Fruit fly (Drosophila melanogaster) whole organism, embryonic: ENCODE measurements around the gene CG14277.

Source experiments
- Abd-B ChIP-seq: fragments of 200-800 bp; sonication (Bioruptor generic); optimal IDR thresholded peaks from 2 replicates; lab custom pipeline; 2018; ENCODE audit warnings: missing biosample characterization, mild to moderate bottlenecking, missing genetic modification characterization, moderate library complexity
- B-H2 ChIP-seq: fragments of 200-800 bp; sonication (Bioruptor generic); optimal IDR thresholded peaks from 2 replicates; lab custom pipeline; 2018; ENCODE audit warnings: missing biosample characterization, mild to moderate bottlenecking, missing genetic modification characterization
- CG10431 ChIP-seq: fragments of 200-800 bp; sonication (Bioruptor generic); optimal IDR thresholded peaks from 3 replicates; lab custom pipeline; 2018; ENCODE audit warnings: missing biosample characterization, mild to moderate bottlenecking, missing genetic modification characterization
- CG11093 ChIP-seq: fragments of 200-800 bp; sonication (Bioruptor generic); IDR thresholded peaks from 3 replicates; pipeline ENCODE4 v1.3.6; 2022; ENCODE audit warnings: missing biosample characterization, missing genetic modification characterization
- CG12219 ChIP-seq: fragments of 200-800 bp; sonication (Bioruptor generic); optimal IDR thresholded peaks from 3 replicates; lab custom pipeline; 2018; ENCODE audit warnings: missing biosample characterization, mild to moderate bottlenecking, missing genetic modification characterization
- CG12236 ChIP-seq: fragments of 200-800 bp; sonication (Bioruptor generic); optimal IDR thresholded peaks from 2 replicates; lab custom pipeline; 2016; ENCODE audit warnings: missing biosample characterization, missing genetic modification characterization
- CG12744 ChIP-seq: fragments of 200-800 bp; sonication (Bioruptor generic); optimal IDR thresholded peaks from 2 replicates; lab custom pipeline; 2016; ENCODE audit warnings: missing biosample characterization, missing genetic modification characterization
- CG12769 ChIP-seq: fragments of 200-800 bp; sonication (Bioruptor generic); optimal IDR thresholded peaks from 2 replicates; lab custom pipeline; 2019; ENCODE audit warnings: missing biosample characterization, mild to moderate bottlenecking, missing genetic modification characterization, moderate library complexity
- CG14014 ChIP-seq: fragments of 200-800 bp; sonication (Bioruptor generic); IDR thresholded peaks from 2 replicates; pipeline ENCODE4 v1.3.6; 2022; ENCODE audit warnings: missing biosample characterization, missing genetic modification characterization
- CG15601 ChIP-seq: fragments of 200-800 bp; sonication (Bioruptor generic); optimal IDR thresholded peaks from 3 replicates; lab custom pipeline; 2019; ENCODE audit warnings: missing biosample characterization, mild to moderate bottlenecking, missing genetic modification characterization, moderate library complexity
- CG1603 ChIP-seq: fragments of 200-800 bp; sonication (Bioruptor generic); optimal IDR thresholded peaks from 2 replicates; lab custom pipeline; 2019; ENCODE audit warnings: missing biosample characterization, mild to moderate bottlenecking, missing genetic modification characterization, moderate library complexity
- CG16863 ChIP-seq: fragments of 200-800 bp; sonication (Bioruptor generic); optimal IDR thresholded peaks from 3 replicates; lab custom pipeline; 2016; ENCODE audit warnings: missing biosample characterization, missing genetic modification characterization
- CG17328 ChIP-seq: fragments of 200-800 bp; sonication (Bioruptor generic); IDR thresholded peaks from 2 replicates; pipeline ENCODE4 v1.3.6; 2022; ENCODE audit warnings: missing biosample characterization, missing genetic modification characterization
- CG17568 ChIP-seq: fragments of 200-800 bp; sonication (Bioruptor generic); optimal IDR thresholded peaks from 2 replicates; lab custom pipeline; 2018; ENCODE audit warnings: missing biosample characterization, mild to moderate bottlenecking, missing genetic modification characterization, moderate library complexity
- CG18599 ChIP-seq: fragments of 200-800 bp; sonication (Bioruptor generic); optimal IDR thresholded peaks from 3 replicates; lab custom pipeline; 2017; ENCODE audit warnings: missing biosample characterization, missing genetic modification characterization, mild to moderate bottlenecking, moderate library complexity, missing genetic modification reagents
- CG31224 ChIP-seq: fragments of 200-800 bp; sonication (Bioruptor generic); IDR thresholded peaks from 2 replicates; pipeline ENCODE4 v1.3.6; 2022; ENCODE audit warnings: missing biosample characterization, missing genetic modification characterization
- CG31388 ChIP-seq: fragments of 200-800 bp; sonication (Bioruptor generic); optimal IDR thresholded peaks from 2 replicates; lab custom pipeline; 2016; ENCODE audit warnings: missing biosample characterization, missing genetic modification characterization
- CG3281 ChIP-seq: fragments of 200-800 bp; sonication (Bioruptor generic); optimal IDR thresholded peaks from 3 replicates; lab custom pipeline; 2017; ENCODE audit warnings: missing biosample characterization, mild to moderate bottlenecking, missing genetic modification characterization
- CG3847 ChIP-seq: fragments of 200-800 bp; sonication (Bioruptor generic); IDR thresholded peaks from 2 replicates; pipeline ENCODE4 v1.3.6; 2022; ENCODE audit warnings: missing biosample characterization, missing genetic modification characterization
- CG7786 ChIP-seq: fragments of 200-800 bp; sonication (Bioruptor generic); optimal IDR thresholded peaks from 2 replicates; lab custom pipeline; 2016; ENCODE audit warnings: missing biosample characterization, missing genetic modification characterization
- CG7839 ChIP-seq: fragments of 200-800 bp; sonication (Bioruptor generic); optimal IDR thresholded peaks from 3 replicates; lab custom pipeline; 2018; ENCODE audit warnings: missing biosample characterization, mild to moderate bottlenecking, missing genetic modification characterization, moderate library complexity
- CG8281 ChIP-seq: fragments of 200-800 bp; sonication (Bioruptor generic); optimal IDR thresholded peaks from 2 replicates; lab custom pipeline; 2018; ENCODE audit warnings: missing biosample characterization, mild to moderate bottlenecking, missing genetic modification characterization, moderate library complexity
- D19A ChIP-seq: fragments of 200-800 bp; optimal IDR thresholded peaks from 3 replicates; lab custom pipeline; 2019; ENCODE audit warnings: missing biosample characterization, mild to moderate bottlenecking, missing genetic modification characterization, moderate library complexity
- Dbx ChIP-seq: fragments of 200-800 bp; sonication (Bioruptor generic); IDR thresholded peaks from 3 replicates; pipeline ENCODE4 v1.3.6; 2022; ENCODE audit warnings: missing biosample characterization, missing genetic modification characterization
- Doc3 ChIP-seq: fragments of 200-800 bp; sonication (Bioruptor generic); IDR thresholded peaks from 3 replicates; pipeline ENCODE4 v1.3.6; 2022; ENCODE audit warnings: missing biosample characterization, missing genetic modification characterization; ENCODE audit not compliant: partially characterized antibody
- Drgx ChIP-seq: fragments of 200-800 bp; sonication (Bioruptor generic); IDR thresholded peaks from 2 replicates; pipeline ENCODE4 v1.3.6; 2022; ENCODE audit warnings: missing biosample characterization, missing genetic modification characterization
- ERR ChIP-seq: fragments of 200-800 bp; sonication (Bioruptor generic); optimal IDR thresholded peaks from 2 replicates; lab custom pipeline; 2016; ENCODE audit warnings: missing biosample characterization, missing genetic modification characterization
- Ets97D ChIP-seq: fragments of 200-800 bp; sonication (Bioruptor generic); optimal IDR thresholded peaks from 3 replicates; lab custom pipeline; 2016; ENCODE audit warnings: missing biosample characterization, missing genetic modification characterization
- GATAe ChIP-seq: fragments of 200-800 bp; sonication (Bioruptor generic); conservative IDR thresholded peaks from 2 replicates; pipeline ENCODE4 v1.3.6; 2022; ENCODE audit warnings: missing biosample characterization, missing genetic modification characterization
- Hsf ChIP-seq: fragments of 200-800 bp; sonication (Bioruptor generic); optimal IDR thresholded peaks from 3 replicates; lab custom pipeline; 2016; ENCODE audit warnings: missing biosample characterization, missing genetic modification characterization
- Nf-YB ChIP-seq: fragments of 200-800 bp; sonication (Bioruptor generic); optimal IDR thresholded peaks from 3 replicates; lab custom pipeline; 2019; ENCODE audit warnings: missing biosample characterization, mild to moderate bottlenecking, missing genetic modification characterization, moderate library complexity
- Pdp1 ChIP-seq, 2 experiments: fragments of 200-800 bp; sonication (Bioruptor generic); optimal IDR thresholded peaks; 3 replicates each; lab custom pipeline; 2016; ENCODE audit warnings: missing biosample characterization in 2 of 2, missing genetic modification characterization in 2 of 2, mild to moderate bottlenecking in 1 of 2, moderate library complexity in 1 of 2
- Xrp1 ChIP-seq: fragments of 200-800 bp; sonication (Bioruptor generic); IDR thresholded peaks from 2 replicates; pipeline ENCODE4 v1.3.6; 2022; ENCODE audit warnings: missing biosample characterization, missing genetic modification characterization
- ab ChIP-seq: fragments of 200-800 bp; sonication (Bioruptor generic); optimal IDR thresholded peaks from 2 replicates; lab custom pipeline; 2016; ENCODE audit warnings: missing biosample characterization, missing genetic modification characterization
- ac ChIP-seq: fragments of 200-800 bp; sonication (Bioruptor generic); optimal IDR thresholded peaks from 3 replicates; lab custom pipeline; 2017; ENCODE audit warnings: missing biosample characterization, mild to moderate bottlenecking, missing genetic modification characterization
- caup ChIP-seq: fragments of 200-800 bp; sonication (Bioruptor generic); optimal IDR thresholded peaks from 3 replicates; lab custom pipeline; 2017; ENCODE audit warnings: missing biosample characterization, mild to moderate bottlenecking, missing genetic modification characterization, moderate library complexity; ENCODE audit not compliant: severe bottlenecking
- ci ChIP-seq: fragments of 200-800 bp; sonication (Bioruptor generic); IDR thresholded peaks from 3 replicates; pipeline ENCODE4 v1.3.6; 2022; ENCODE audit warnings: missing biosample characterization, missing genetic modification characterization
- eve ChIP-seq, 2 experiments: fragments of >200 bp; optimal IDR thresholded peaks; 2 replicates each; lab custom pipeline; 2017; ENCODE audit warnings: missing biosample characterization in 2 of 2, missing genetic modification characterization in 2 of 2
- gsb-n ChIP-seq: fragments of 200-800 bp; sonication (Bioruptor generic); optimal IDR thresholded peaks from 3 replicates; lab custom pipeline; 2018; ENCODE audit warnings: missing biosample characterization, mild to moderate bottlenecking, missing genetic modification characterization
- hkb ChIP-seq, 2 experiments: fragments of 200-800 bp in 1 of 2; fragments of >200 bp in 1 of 2; sonication (Bioruptor generic) in 1 of 2; IDR thresholded peaks in 1 of 2; optimal IDR thresholded peaks in 1 of 2; 2 replicates each; pipeline versions ENCODE4 v1.3.6 to Lab custom; 2017 to 2022; ENCODE audit warnings: missing biosample characterization in 1 of 2, missing genetic modification characterization in 1 of 2
- lab ChIP-seq: fragments of 200-800 bp; sonication (Bioruptor generic); optimal IDR thresholded peaks from 3 replicates; lab custom pipeline; 2017; ENCODE audit warnings: missing biosample characterization, missing genetic modification characterization, mild to moderate bottlenecking, moderate library complexity, missing genetic modification reagents
- mld ChIP-seq: fragments of 200-800 bp; sonication (Bioruptor generic); IDR thresholded peaks from 3 replicates; pipeline ENCODE4 v1.3.6; 2022; ENCODE audit warnings: missing biosample characterization, missing genetic modification characterization; ENCODE audit not compliant: partially characterized antibody
- onecut ChIP-seq: fragments of 200-800 bp; sonication (Bioruptor generic); IDR thresholded peaks from 2 replicates; pipeline ENCODE4 v1.3.6; 2022; ENCODE audit warnings: missing biosample characterization, missing genetic modification characterization
- pum ChIP-seq: fragments of 200-800 bp; sonication (Bioruptor generic); optimal IDR thresholded peaks from 2 replicates; lab custom pipeline; 2016; ENCODE audit warnings: missing biosample characterization, missing genetic modification characterization
- rib ChIP-seq: fragments of 200-800 bp; sonication (Bioruptor generic); IDR thresholded peaks from 2 replicates; pipeline ENCODE4 v1.3.6; 2022; ENCODE audit warnings: missing biosample characterization, missing genetic modification characterization
- sens ChIP-seq: fragments of 200-800 bp; sonication (Bioruptor generic); peaks from one replicate; lab custom pipeline; 2016; ENCODE audit warnings: missing biosample characterization, missing genetic modification characterization
- tap ChIP-seq: fragments of 200-800 bp; optimal IDR thresholded peaks from 3 replicates; lab custom pipeline; 2019; ENCODE audit warnings: missing biosample characterization, mild to moderate bottlenecking, missing genetic modification characterization, moderate library complexity
- tio ChIP-seq: fragments of 200-800 bp; sonication (Bioruptor generic); optimal IDR thresholded peaks from 2 replicates; lab custom pipeline; 2017; ENCODE audit warnings: missing biosample characterization, missing genetic modification characterization, inconsistent platforms
- ttk ChIP-seq: fragments of 200-800 bp; sonication (Bioruptor generic); IDR thresholded peaks from 2 replicates; pipeline ENCODE4 v2.1.2; 2022; ENCODE audit warnings: missing biosample characterization, missing genetic modification characterization
- tx ChIP-seq: fragments of 200-800 bp; sonication (Bioruptor generic); optimal IDR thresholded peaks from 2 replicates; lab custom pipeline; 2016; ENCODE audit warnings: missing biosample characterization, missing genetic modification characterization

Gene CG14277

dm6 chr2L:8266145-8266544 is 23.9 kb downstream of the CG14277 start (continued):
- TF ChIP-seq Xrp1 (GFP tag; lab: Robert Waterston, UW) (peak; percentile 47; the same call in 1 of the 2 replicates), onecut (GFP tag; lab: Robert Waterston, UW) (peak; percentile 47), CG7786 (GFP tag; lab: Kevin White, UChicago) (no peak), hkb (optimal IDR thresholded peaks at IDR 0.05; lab: Kevin White, UChicago) (no peak), hkb (GFP tag; IDR thresholded peaks at IDR 0.05; lab: Robert Waterston, UW) (peak; percentile 72), B-H2 (GFP tag; lab: Kevin White, UChicago) (no peak), CG18599 (GFP tag; lab: Kevin White, UChicago) (peak; percentile 52), Drgx (GFP tag; lab: Robert Waterston, UW) (peak; percentile 86), CG3847 (GFP tag; lab: Robert Waterston, UW) (peak; percentile 37; the same call in 1 of the 2 replicates), CG7839 (tag; lab: Kevin White, UChicago) (peak; percentile 76), caup (GFP tag; lab: Kevin White, UChicago) (peak; percentile 52), CG12219 (GFP tag; lab: Kevin White, UChicago) (peak; percentile 44), CG12744 (GFP tag; lab: Kevin White, UChicago) (no peak), CG3281 (GFP tag; lab: Kevin White, UChicago) (peak; percentile 38), tio (GFP tag; lab: Kevin White, UChicago) (peak; percentile 29), CG10431 (GFP tag; lab: Kevin White, UChicago) (no peak), CG11093 (GFP tag; lab: Robert Waterston, UW) (no peak), CG1603 (tag; lab: Kevin White, UChicago) (no peak), ab (no peak), CG17568 (GFP tag; lab: Kevin White, UChicago) (no peak), sens (GFP tag; lab: Kevin White, UChicago) (no peak), CG12236 (GFP tag; lab: Kevin White, UChicago) (no peak), CG8281 (tag; lab: Kevin White, UChicago) (peak; percentile 36), mld (GFP tag; lab: Robert Waterston, UW) (no peak), Ets97D (GFP tag; lab: Kevin White, UChicago) (no peak), Nf-YB (GFP tag; lab: Kevin White, UChicago) (peak; percentile 44), CG31388 (no peak), rib (no peak), Hsf (GFP tag; lab: Kevin White, UChicago) (no peak), ac (no peak), GATAe (GFP tag; lab: Robert Waterston, UW) (no peak), ERR (GFP tag; lab: Kevin White, UChicago) (no peak), CG15601 (peak; percentile 35), ttk (GFP tag; lab: Robert Waterston, UW) (peak; percentile 25; the same call in 1 of the 2 replicates)

dm6 chr2L:8266670-8267435 is 24.6 kb downstream of the CG14277 start:
- TF ChIP-seq D19A (tag; lab: Kevin White, UChicago): peak; percentile 6
- no peak for TF ChIP-seq CG31224
- TF ChIP-seq CG12769: peak; percentile 26
- no peak for TF ChIP-seq CG16863 (GFP tag; lab: Kevin White, UChicago)
- no peak; the same call in 2 of the 3 replicates for TF ChIP-seq ci (GFP tag; lab: Robert Waterston, UW)
- peak in 1 of 2 experiments; percentile 66 for TF ChIP-seq eve (GFP tag; optimal IDR thresholded peaks at IDR 0.05; lab: Kevin White, UChicago)
- TF ChIP-seq lab (GFP tag; lab: Kevin White, UChicago): no peak
- no peak for TF ChIP-seq gsb-n
- TF ChIP-seq Dbx (GFP tag; lab: Robert Waterston, UW): no peak
- TF ChIP-seq CG17328 (GFP tag; lab: Robert Waterston, UW): no peak
- peak in 1 of 2 experiments; percentile 75 for TF ChIP-seq Pdp1 (GFP tag; optimal IDR thresholded peaks at IDR 0.05; lab: Kevin White, UChicago)
- TF ChIP-seq tx: no peak
- TF ChIP-seq Abd-B (GFP tag; lab: Kevin White, UChicago): no peak
- TF ChIP-seq tap (tag; lab: Kevin White, UChicago): no peak
- no peak for TF ChIP-seq Doc3 (GFP tag; lab: Robert Waterston, UW)
- no peak for TF ChIP-seq CG14014
- no peak for TF ChIP-seq pum (GFP tag; lab: Kevin White, UChicago)
